Worm (Caenorhabditis elegans): Measurements from ENCODE around the gene frpr-2.

- TF ChIP-seq dpl-1 (GFP tag; optimal IDR thresholded peaks at IDR 0.05) (no peak), ztf-11 (tag; optimal IDR thresholded peaks at IDR 0.05) (no peak), rbr-2 (tag; optimal IDR thresholded peaks at IDR 0.05) (no peak), php-3 (GFP tag; IDR thresholded peaks at IDR 0.05) (no peak), nhr-10 (tag; optimal IDR thresholded peaks at IDR 0.05) (no peak), Y5F2A.4 (GFP tag; optimal IDR thresholded peaks at IDR 0.05) (no peak), lin-29 (GFP tag; IDR thresholded peaks at IDR 0.05) (no peak), nhr-77 (tag; optimal IDR thresholded peaks at IDR 0.05) (no peak), ama-1 (optimal IDR thresholded peaks at IDR 0.05) (no peak), unc-130 (GFP tag; optimal IDR thresholded peaks at IDR 0.05) (no peak), snpc-4 (tag; optimal IDR thresholded peaks at IDR 0.05) (no peak)
Observed at ce11 chrX:12940811-12941210, 24.5 kb upstream of the frpr-2 start, which contains the start of gene gmap-3.
